Fruit fly (Drosophila melanogaster) whole organism, embryonic: ENCODE results near the gene spn-E.

Source experiments
- Awh ChIP-seq: fragments of 200-800 bp; sonication (Bioruptor generic); IDR thresholded peaks from 2 replicates; pipeline ENCODE4, ENCODE4 v1.3.6; 2022; ENCODE audit warnings: missing biosample characterization, missing genetic modification characterization
- C15 ChIP-seq: fragments of 200-800 bp; sonication (Bioruptor generic); IDR thresholded peaks from 3 replicates; pipeline ENCODE4 v1.3.6; 2022; ENCODE audit warnings: missing biosample characterization, missing genetic modification characterization
- CG10209 ChIP-seq: fragments of 200-800 bp; sonication (Bioruptor generic); optimal IDR thresholded peaks from 3 replicates; lab custom pipeline; 2017; ENCODE audit warnings: missing biosample characterization, mild to moderate bottlenecking, missing genetic modification characterization, missing genetic modification reagents
- CG10565 ChIP-seq: fragments of 200-800 bp; sonication (Bioruptor generic); optimal IDR thresholded peaks from 3 replicates; lab custom pipeline; 2016; ENCODE audit warnings: missing biosample characterization, mild to moderate bottlenecking, missing genetic modification characterization
- CG11247 ChIP-seq: fragments of 200-800 bp; sonication (Bioruptor generic); IDR thresholded peaks from 2 replicates; pipeline ENCODE4 v1.3.6; 2022; ENCODE audit warnings: missing biosample characterization, missing genetic modification characterization
- CG11456 ChIP-seq: fragments of 200-800 bp; sonication (Bioruptor generic); IDR thresholded peaks from 3 replicates; pipeline ENCODE4 v1.3.6; 2022; ENCODE audit warnings: missing biosample characterization, missing genetic modification characterization
- CG11560 ChIP-seq: fragments of 200-800 bp; sonication (Bioruptor generic); IDR thresholded peaks from 3 replicates; pipeline ENCODE4 v1.3.6; 2022; ENCODE audit warnings: missing biosample characterization, missing genetic modification characterization
- CG12391 ChIP-seq: fragments of 200-800 bp; sonication (Bioruptor generic); optimal IDR thresholded peaks from 3 replicates; lab custom pipeline; 2018; ENCODE audit warnings: missing biosample characterization, mild to moderate bottlenecking, missing genetic modification characterization, moderate library complexity
- CG13123 ChIP-seq: fragments of 200-800 bp; sonication (Bioruptor generic); optimal IDR thresholded peaks from 2 replicates; lab custom pipeline; 2016; ENCODE audit warnings: missing biosample characterization, missing genetic modification characterization
- CG16815 ChIP-seq: fragments of 200-800 bp; sonication (Bioruptor generic); optimal IDR thresholded peaks from 3 replicates; lab custom pipeline; 2017; ENCODE audit warnings: missing biosample characterization, mild to moderate bottlenecking, missing genetic modification characterization
- CG17361 ChIP-seq: fragments of 200-800 bp; sonication (Bioruptor generic); IDR thresholded peaks from 3 replicates; pipeline ENCODE4 v1.3.6; 2022; ENCODE audit warnings: missing biosample characterization, missing genetic modification characterization
- CG18764 ChIP-seq: fragments of 200-800 bp; sonication (Bioruptor generic); optimal IDR thresholded peaks from 3 replicates; lab custom pipeline; 2016; ENCODE audit warnings: missing biosample characterization, missing genetic modification characterization
- CG30403 ChIP-seq: fragments of 200-800 bp; sonication (Bioruptor generic); optimal IDR thresholded peaks from 3 replicates; lab custom pipeline; 2016; ENCODE audit warnings: missing biosample characterization, missing genetic modification characterization
- CG34224 ChIP-seq: fragments of 200-800 bp; sonication (Bioruptor generic); IDR thresholded peaks from 3 replicates; pipeline ENCODE4 v1.3.6; 2022; ENCODE audit warnings: missing biosample characterization, missing genetic modification characterization; ENCODE audit not compliant: partially characterized antibody
- CG34376 ChIP-seq: fragments of 200-800 bp; sonication (Bioruptor generic); optimal IDR thresholded peaks from 2 replicates; lab custom pipeline; 2018; ENCODE audit warnings: missing biosample characterization, mild to moderate bottlenecking, missing genetic modification characterization
- CG7839 ChIP-seq: fragments of 200-800 bp; sonication (Bioruptor generic); optimal IDR thresholded peaks from 3 replicates; lab custom pipeline; 2018; ENCODE audit warnings: missing biosample characterization, mild to moderate bottlenecking, missing genetic modification characterization, moderate library complexity
- CG8281 ChIP-seq: fragments of 200-800 bp; sonication (Bioruptor generic); optimal IDR thresholded peaks from 2 replicates; lab custom pipeline; 2018; ENCODE audit warnings: missing biosample characterization, mild to moderate bottlenecking, missing genetic modification characterization, moderate library complexity
- CG8290 ChIP-seq, 3 experiments: fragments of 200-800 bp; sonication (Bioruptor generic); optimal IDR thresholded peaks; 2 replicates each; lab custom pipeline; 2016 to 2019; ENCODE audit warnings: missing biosample characterization in 3 of 3, missing genetic modification characterization in 3 of 3, mild to moderate bottlenecking in 2 of 3, moderate library complexity in 1 of 3
- CG8944 ChIP-seq: fragments of 200-800 bp; sonication (Bioruptor generic); optimal IDR thresholded peaks from 3 replicates; lab custom pipeline; 2016; ENCODE audit warnings: missing biosample characterization, missing genetic modification characterization
- CG9727 ChIP-seq: fragments of 200-800 bp; sonication (Bioruptor generic); optimal IDR thresholded peaks from 3 replicates; lab custom pipeline; 2017; ENCODE audit warnings: missing biosample characterization, mild to moderate bottlenecking, missing genetic modification characterization
- CG9817 ChIP-seq: fragments of 200-800 bp; sonication (Bioruptor generic); optimal IDR thresholded peaks from 2 replicates; lab custom pipeline; 2018; ENCODE audit warnings: missing biosample characterization, mild to moderate bottlenecking, missing genetic modification characterization, moderate library complexity
- D ChIP-seq, 2 experiments: fragments of 200-800 bp in 1 of 2; fragments of >200 bp in 1 of 2; sonication (Bioruptor generic) in 1 of 2; optimal IDR thresholded peaks; 2 replicates in 1 of 2; 3 replicates in 1 of 2; lab custom pipeline; 2017; ENCODE audit warnings: mild to moderate bottlenecking in 1 of 2, missing biosample characterization in 1 of 2, missing genetic modification characterization in 1 of 2, missing genetic modification reagents in 1 of 2
- Ets65A ChIP-seq: fragments of 200-800 bp; sonication (Bioruptor generic); peaks from one replicate; lab custom pipeline; 2016; ENCODE audit warnings: missing biosample characterization, missing genetic modification characterization
- GATAe ChIP-seq: fragments of 200-800 bp; sonication (Bioruptor generic); conservative IDR thresholded peaks from 2 replicates; pipeline ENCODE4 v1.3.6; 2022; ENCODE audit warnings: missing biosample characterization, missing genetic modification characterization
- H15 ChIP-seq: fragments of 200-800 bp; sonication (Bioruptor generic); IDR thresholded peaks from 3 replicates; pipeline ENCODE4 v1.3.6; 2022; ENCODE audit warnings: missing biosample characterization, missing genetic modification characterization
- Hr51 ChIP-seq, 2 experiments: fragments of 200-800 bp; sonication (Bioruptor generic); optimal IDR thresholded peaks; 2 replicates in 1 of 2; 3 replicates in 1 of 2; lab custom pipeline; 2016 to 2018; ENCODE audit warnings: missing biosample characterization in 2 of 2, missing genetic modification characterization in 2 of 2, mild to moderate bottlenecking in 1 of 2, moderate library complexity in 1 of 2
- NC2β ChIP-seq: fragments of 200-800 bp; sonication (Bioruptor generic); optimal IDR thresholded peaks from 2 replicates; lab custom pipeline; 2016; ENCODE audit warnings: missing biosample characterization, missing genetic modification characterization
- Nf-YA ChIP-seq: fragments of 200-800 bp; sonication (Bioruptor generic); IDR thresholded peaks from 2 replicates; pipeline ENCODE4 v1.3.6; 2022; ENCODE audit warnings: missing biosample characterization, missing genetic modification characterization
- Ptx1 ChIP-seq: fragments of 200-800 bp; sonication (Bioruptor generic); IDR thresholded peaks from 2 replicates; pipeline ENCODE4 v1.3.6; 2022; ENCODE audit warnings: missing biosample characterization, missing genetic modification characterization
- ac ChIP-seq: fragments of 200-800 bp; sonication (Bioruptor generic); optimal IDR thresholded peaks from 3 replicates; lab custom pipeline; 2017; ENCODE audit warnings: missing biosample characterization, mild to moderate bottlenecking, missing genetic modification characterization
- cas ChIP-seq: fragments of 200-800 bp; sonication (Bioruptor generic); IDR thresholded peaks from 2 replicates; pipeline ENCODE4 v1.3.6; 2022; ENCODE audit warnings: missing biosample characterization, missing genetic modification characterization
- crol ChIP-seq: fragments of 200-800 bp; sonication (Bioruptor generic); IDR thresholded peaks from 2 replicates; pipeline ENCODE4 v1.3.6; 2022; ENCODE audit warnings: missing biosample characterization, missing genetic modification characterization
- disco-r ChIP-seq: fragments of 200-800 bp; sonication (Bioruptor generic); optimal IDR thresholded peaks from 2 replicates; lab custom pipeline; 2016; ENCODE audit warnings: missing biosample characterization, missing genetic modification characterization
- emc ChIP-seq: fragments of 200-800 bp; sonication (Bioruptor generic); optimal IDR thresholded peaks from 2 replicates; lab custom pipeline; 2016; ENCODE audit warnings: missing biosample characterization, missing genetic modification characterization
- eyg ChIP-seq: fragments of 200-800 bp; sonication (Bioruptor generic); optimal IDR thresholded peaks from 3 replicates; lab custom pipeline; 2016; ENCODE audit warnings: missing biosample characterization, missing genetic modification characterization
- gcm2 ChIP-seq: fragments of 200-800 bp; sonication (Bioruptor generic); optimal IDR thresholded peaks from 2 replicates; lab custom pipeline; 2016; ENCODE audit warnings: missing biosample characterization, missing genetic modification characterization
- gt ChIP-seq: fragments of 200-800 bp; sonication (Bioruptor generic); IDR thresholded peaks from 2 replicates; pipeline ENCODE4 v1.3.6; 2022; ENCODE audit warnings: missing biosample characterization, missing genetic modification characterization
- hkb ChIP-seq, 2 experiments: fragments of 200-800 bp in 1 of 2; fragments of >200 bp in 1 of 2; sonication (Bioruptor generic) in 1 of 2; IDR thresholded peaks in 1 of 2; optimal IDR thresholded peaks in 1 of 2; 2 replicates each; pipeline versions ENCODE4 v1.3.6 to Lab custom; 2017 to 2022; ENCODE audit warnings: missing biosample characterization in 1 of 2, missing genetic modification characterization in 1 of 2
- jumu ChIP-seq: fragments of 200-800 bp; sonication (Bioruptor generic); optimal IDR thresholded peaks from 3 replicates; lab custom pipeline; 2016; ENCODE audit warnings: missing biosample characterization, missing genetic modification characterization
- ken ChIP-seq: fragments of 200-800 bp; sonication (Bioruptor generic); IDR thresholded peaks from 3 replicates; pipeline ENCODE4 v1.3.6; 2022; ENCODE audit warnings: missing biosample characterization, missing genetic modification characterization
- ranshi ChIP-seq: fragments of 200-800 bp; sonication (Bioruptor generic); IDR thresholded peaks from 2 replicates; pipeline ENCODE4 v1.3.6; 2022; ENCODE audit warnings: missing biosample characterization, missing genetic modification characterization
- sc ChIP-seq, 3 experiments: fragments of >200 bp in 2 of 3; fragments of 200-800 bp in 1 of 3; sonication (Bioruptor generic) in 1 of 3; optimal IDR thresholded peaks; 2 replicates in 2 of 3; 3 replicates in 1 of 3; lab custom pipeline; 2017; ENCODE audit warnings: mild to moderate bottlenecking in 1 of 3, missing biosample characterization in 1 of 3, missing genetic modification characterization in 1 of 3, missing genetic modification reagents in 1 of 3
- scrt ChIP-seq: fragments of 200-800 bp; sonication (Bioruptor generic); optimal IDR thresholded peaks from 2 replicates; lab custom pipeline; 2018; ENCODE audit warnings: missing biosample characterization, mild to moderate bottlenecking, missing genetic modification characterization, moderate library complexity
- sima ChIP-seq: fragments of 200-800 bp; sonication (Bioruptor generic); optimal IDR thresholded peaks from 2 replicates; lab custom pipeline; 2016; ENCODE audit warnings: missing biosample characterization, missing genetic modification characterization
- sna ChIP-seq: fragments of 200-800 bp; sonication (Bioruptor generic); IDR thresholded peaks from 2 replicates; pipeline ENCODE4 v1.3.6; 2022; ENCODE audit warnings: missing biosample characterization, missing genetic modification characterization; ENCODE audit not compliant: partially characterized antibody
- so ChIP-seq: fragments of 200-800 bp; sonication (Bioruptor generic); IDR thresholded peaks from 3 replicates; pipeline ENCODE4 v1.3.6; 2022; ENCODE audit warnings: missing biosample characterization, missing genetic modification characterization
- stwl ChIP-seq: fragments of 200-800 bp; sonication (Bioruptor generic); optimal IDR thresholded peaks from 3 replicates; lab custom pipeline; 2018; ENCODE audit warnings: missing biosample characterization, mild to moderate bottlenecking, missing genetic modification characterization, moderate library complexity
- tx ChIP-seq: fragments of 200-800 bp; sonication (Bioruptor generic); optimal IDR thresholded peaks from 2 replicates; lab custom pipeline; 2016; ENCODE audit warnings: missing biosample characterization, missing genetic modification characterization
- vfl ChIP-seq: fragments of 200-800 bp; sonication (Bioruptor generic); optimal IDR thresholded peaks from 2 replicates; lab custom pipeline; 2016; ENCODE audit warnings: missing biosample characterization, missing genetic modification characterization
- zf30C ChIP-seq: fragments of 200-800 bp; sonication (Bioruptor generic); optimal IDR thresholded peaks from 3 replicates; lab custom pipeline; 2018; ENCODE audit warnings: missing biosample characterization, mild to moderate bottlenecking, missing genetic modification characterization

spn-E gene

DNA sequence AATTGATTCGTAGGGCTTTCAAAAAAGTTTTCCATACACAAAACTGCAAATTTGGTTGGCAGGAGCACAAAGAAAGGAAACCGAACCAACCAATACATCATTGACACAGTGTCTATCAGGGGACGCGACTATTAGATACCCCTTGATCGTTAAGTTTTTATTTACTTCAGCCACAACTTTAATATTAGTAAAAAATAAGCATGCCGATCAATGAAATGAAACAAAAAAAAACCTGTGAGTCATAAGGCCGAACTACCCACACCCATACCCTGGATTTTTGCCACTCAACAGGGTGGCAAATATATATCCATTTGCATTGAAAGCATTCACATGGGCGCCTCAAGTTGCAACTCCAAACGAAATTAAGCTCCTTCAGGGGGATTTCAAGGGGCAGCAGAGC, 20.9 kb upstream of the spn-E start (continued):
- no peak for TF ChIP-seq gcm2 (GFP tag; lab: Kevin White, UChicago)
- TF ChIP-seq CG11456 (GFP tag; lab: Robert Waterston, UW): peak; percentile 57; the same call in 1 of the 3 replicates
- TF ChIP-seq ranshi (GFP tag; lab: Robert Waterston, UW): no peak
- no peak for TF ChIP-seq ac (GFP tag; lab: Kevin White, UChicago)
- TF ChIP-seq CG8290 (GFP tag; optimal IDR thresholded peaks at IDR 0.05; lab: Kevin White, UChicago): no peak
- no peak for TF ChIP-seq CG8290 (tag; optimal IDR thresholded peaks at IDR 0.05; lab: Kevin White, UChicago)
- TF ChIP-seq CG34376: no peak
- TF ChIP-seq CG7839 (tag; lab: Kevin White, UChicago): no peak
- TF ChIP-seq Nf-YA (GFP tag; lab: Robert Waterston, UW): no peak
- TF ChIP-seq scrt (GFP tag; lab: Kevin White, UChicago): no peak
- peak; percentile 33; the same call in 1 of the 2 replicates for TF ChIP-seq CG11247 (GFP tag; lab: Robert Waterston, UW)
- no peak for TF ChIP-seq CG11560 (tag; lab: Robert Waterston, UW)
- TF ChIP-seq CG16815 (GFP tag; lab: Kevin White, UChicago): no peak
- TF ChIP-seq CG34224 (GFP tag; lab: Robert Waterston, UW): no peak
- TF ChIP-seq CG10209 (GFP tag; lab: Kevin White, UChicago): no peak
- no peak for TF ChIP-seq CG9727 (GFP tag; lab: Kevin White, UChicago)
- TF ChIP-seq CG30403 (GFP tag; lab: Kevin White, UChicago): no peak
- no peak for TF ChIP-seq D (optimal IDR thresholded peaks at IDR 0.05; lab: Kevin White, UChicago)
- no peak for TF ChIP-seq D (GFP tag; optimal IDR thresholded peaks at IDR 0.05; lab: Kevin White, UChicago)
- TF ChIP-seq CG17361: no peak
- TF ChIP-seq Ets65A (GFP tag; lab: Kevin White, UChicago): peak; percentile 92
- no peak for TF ChIP-seq stwl (tag; lab: Kevin White, UChicago)
- no peak for TF ChIP-seq gt
- TF ChIP-seq disco-r (GFP tag; lab: Kevin White, UChicago): no peak
- peak; percentile 35; the same call in 1 of the 3 replicates for TF ChIP-seq ken
- no peak for TF ChIP-seq CG10565 (GFP tag; lab: Kevin White, UChicago)
- no peak for TF ChIP-seq CG8281 (tag; lab: Kevin White, UChicago)
- TF ChIP-seq Ptx1 (GFP tag; lab: Robert Waterston, UW): 0 out of 2 replicates have a peak, but pooled peaks have one; percentile 22
- TF ChIP-seq tx: no peak
- no peak for TF ChIP-seq CG9817 (tag; lab: Kevin White, UChicago)
- no peak for TF ChIP-seq sc (optimal IDR thresholded peaks at IDR 0.05; lab: Kevin White, UChicago)
- no peak for TF ChIP-seq sc (GFP tag; optimal IDR thresholded peaks at IDR 0.05; lab: Kevin White, UChicago)
- TF ChIP-seq Hr51 (GFP tag; optimal IDR thresholded peaks at IDR 0.05; lab: Kevin White, UChicago): no peak
- 0 out of 3 replicates have a peak, but pooled peaks have one; percentile 22 for TF ChIP-seq H15 (GFP tag; lab: Robert Waterston, UW)
- TF ChIP-seq C15 (GFP tag; lab: Robert Waterston, UW): no peak
- no peak for TF ChIP-seq sna
- no peak for TF ChIP-seq zf30C (GFP tag; lab: Kevin White, UChicago)
- TF ChIP-seq cas (GFP tag; lab: Robert Waterston, UW): no peak
- no peak for TF ChIP-seq CG18764 (GFP tag; lab: Kevin White, UChicago)
- TF ChIP-seq emc: no peak
- no peak for TF ChIP-seq eyg (GFP tag; lab: Kevin White, UChicago)
- TF ChIP-seq hkb (optimal IDR thresholded peaks at IDR 0.05; lab: Kevin White, UChicago): no peak
- no peak for TF ChIP-seq hkb (GFP tag; IDR thresholded peaks at IDR 0.05; lab: Robert Waterston, UW)
- TF ChIP-seq GATAe (GFP tag; lab: Robert Waterston, UW): no peak
- TF ChIP-seq CG12391 (tag; lab: Kevin White, UChicago): no peak
- no peak for TF ChIP-seq so
- no peak for TF ChIP-seq sima (GFP tag; lab: Kevin White, UChicago)
- TF ChIP-seq jumu (GFP tag; lab: Kevin White, UChicago): no peak
- TF ChIP-seq crol (GFP tag; lab: Robert Waterston, UW): no peak
- no peak for TF ChIP-seq NC2β (GFP tag; lab: Kevin White, UChicago)
- TF ChIP-seq CG8944 (GFP tag; lab: Kevin White, UChicago): no peak
- TF ChIP-seq vfl (GFP tag; lab: Kevin White, UChicago): no peak
- no peak for TF ChIP-seq CG13123 (GFP tag; lab: Kevin White, UChicago)
- TF ChIP-seq Awh (GFP tag; lab: Robert Waterston, UW): peak; percentile 37; the same call in 1 of the 2 replicates
